Fruit fly (Drosophila melanogaster): ENCODE results near the gene TwdlZ.

TwdlZ gene

DNA sequence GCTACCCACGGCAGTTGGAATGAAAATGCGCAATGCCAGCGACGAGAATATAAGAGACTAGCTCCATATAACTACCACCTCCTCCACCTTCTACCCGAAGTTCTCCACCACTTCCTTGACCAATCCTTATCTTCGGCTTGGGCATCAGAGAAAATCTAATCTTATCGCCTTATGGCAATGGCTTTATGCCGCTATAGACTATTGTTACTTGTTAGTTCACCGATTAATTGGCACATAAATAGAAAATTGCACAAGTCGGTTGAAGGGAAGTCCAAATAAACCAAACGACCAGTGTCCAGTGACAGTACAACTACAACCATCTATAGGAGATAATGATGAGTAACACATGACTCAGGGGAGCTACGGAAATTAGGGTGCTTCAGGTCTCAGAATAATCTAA lies 36.0 kb upstream of the TwdlZ start, which contains the start of gene sphe:
Gene sphe (minus strand): TSS at position 32 of the 400 bp plus-strand sequence.
- TF ChIP-seq cic (GFP tag; optimal IDR thresholded peaks at IDR 0.05) = peak; percentile 41
- peak; percentile 5 for TF ChIP-seq Mnt (GFP tag; optimal IDR thresholded peaks at IDR 0.05)
- TF ChIP-seq CG12768 (GFP tag; optimal IDR thresholded peaks at IDR 0.05) = no peak
- TF ChIP-seq kay (GFP tag; ENCODE audit: borderline replicate concordance) = peak; percentile 69

DNA sequence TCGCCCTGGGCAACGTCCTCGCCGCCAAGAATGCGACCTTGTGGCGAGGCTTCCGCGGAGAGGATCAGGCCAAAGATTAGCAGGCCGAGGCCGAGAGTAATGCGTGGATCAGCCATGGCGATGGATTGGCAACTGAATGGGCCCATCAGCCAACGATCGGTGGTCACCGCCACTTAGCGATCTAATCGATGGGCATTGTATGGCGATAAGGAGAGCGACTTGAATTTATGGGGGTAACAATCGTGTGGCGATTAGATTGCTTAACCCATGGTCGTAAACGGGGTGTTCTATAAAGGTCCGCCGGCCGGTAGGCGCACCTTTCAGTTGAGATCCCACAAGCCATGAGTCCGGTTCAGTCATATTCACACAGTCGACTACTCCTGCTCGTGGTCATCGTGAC lies 34.2 kb upstream of the TwdlZ start, which contains the start of the genes CG9673 and CG4653:
Gene CG9673 (minus strand): TSS at position 138 of the 400 bp plus-strand sequence.
Gene CG4653 (plus strand): TSS at position 335 of the 400 bp plus-strand sequence.
- peak; percentile 23 for TF ChIP-seq cic (GFP tag; optimal IDR thresholded peaks at IDR 0.05)
- no peak for TF ChIP-seq CG12768 (GFP tag; optimal IDR thresholded peaks at IDR 0.05)
- peak; percentile 34 for TF ChIP-seq Mnt (GFP tag; optimal IDR thresholded peaks at IDR 0.05)
- TF ChIP-seq CG33017 (tag; optimal IDR thresholded peaks at IDR 0.05) = no peak

DNA sequence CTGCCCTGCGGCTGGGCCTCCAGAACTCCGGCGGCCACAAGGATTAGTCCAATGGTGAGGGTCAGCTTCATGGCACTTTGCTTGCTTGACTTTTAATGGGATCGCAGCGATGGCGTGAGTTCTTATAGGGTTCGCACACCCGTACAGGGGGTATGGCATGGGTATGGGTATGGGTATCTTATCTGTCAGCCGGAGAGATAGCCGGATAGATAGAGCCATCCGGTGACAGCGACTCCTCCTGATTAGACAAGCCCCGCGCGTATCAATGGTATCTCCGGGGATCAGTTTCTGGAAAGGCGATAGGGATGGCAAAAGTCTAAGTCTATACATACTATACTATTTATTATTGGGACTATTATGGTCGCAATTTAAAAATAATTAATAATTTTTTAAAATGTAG lies 31.2 kb upstream of the TwdlZ start, which contains the start of gene CG9672:
Gene CG9672 (minus strand): TSS at position 101 of the 400 bp plus-strand sequence.
- TF ChIP-seq pad (GFP tag; optimal IDR thresholded peaks at IDR 0.05) (no peak), Hr96 (GFP tag; optimal IDR thresholded peaks at IDR 0.05) (no peak), cic (GFP tag; optimal IDR thresholded peaks at IDR 0.05) (no peak), cnc (optimal IDR thresholded peaks at IDR 0.05) (no peak), CG14711 (tag; optimal IDR thresholded peaks at IDR 0.05) (no peak), tj (GFP tag; optimal IDR thresholded peaks at IDR 0.05) (no peak), CG33017 (tag; optimal IDR thresholded peaks at IDR 0.05) (no peak), toe (GFP tag; optimal IDR thresholded peaks at IDR 0.05) (no peak), Crg-1 (GFP tag; optimal IDR thresholded peaks at IDR 0.05) (no peak), CG7101 (tag; optimal IDR thresholded peaks at IDR 0.05) (no peak), CG12768 (GFP tag; optimal IDR thresholded peaks at IDR 0.05) (no peak), Mnt (GFP tag; optimal IDR thresholded peaks at IDR 0.05) (no peak), CG1620 (GFP tag; optimal IDR thresholded peaks at IDR 0.05) (no peak), CG5204 (GFP tag; optimal IDR thresholded peaks at IDR 0.05) (no peak), kay (GFP tag; ENCODE audit: borderline replicate concordance) (no peak), bab1 (GFP tag; optimal IDR thresholded peaks at IDR 0.05) (no peak), Clk (GFP tag; optimal IDR thresholded peaks at IDR 0.05) (no peak), ovo (GFP tag; optimal IDR thresholded peaks at IDR 0.05) (no peak), CG7045 (GFP tag; optimal IDR thresholded peaks at IDR 0.05) (no peak), CG11617 (GFP tag; optimal IDR thresholded peaks at IDR 0.05) (no peak)

DNA sequence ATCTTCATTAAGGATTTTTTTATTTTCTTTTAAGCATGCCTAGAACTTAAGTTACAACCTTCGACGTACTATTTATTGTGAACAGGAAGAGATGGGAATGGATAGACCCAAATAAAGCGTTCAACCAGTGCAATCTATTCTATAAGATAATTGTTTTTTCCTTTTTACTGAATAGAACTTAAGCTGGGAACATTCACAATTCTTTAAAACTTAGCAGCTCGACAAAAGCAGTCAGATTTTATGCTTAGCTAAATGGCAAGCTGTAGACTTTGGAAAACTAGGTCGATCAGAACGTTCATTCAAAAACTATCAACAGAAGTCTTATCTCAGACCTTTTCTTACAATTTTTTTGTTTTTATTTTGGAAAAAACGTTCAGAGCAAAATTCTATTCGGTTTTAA lies 27.0 kb upstream of the TwdlZ start, which contains the start of gene CG13008:
Gene CG13008 (plus strand): TSS at position 301 of the 400 bp plus-strand sequence.
- TF ChIP-seq cic (GFP tag; optimal IDR thresholded peaks at IDR 0.05) (no peak), CG11617 (GFP tag; optimal IDR thresholded peaks at IDR 0.05) (no peak), kay (GFP tag; ENCODE audit: borderline replicate concordance) (no peak), Clk (GFP tag; optimal IDR thresholded peaks at IDR 0.05) (no peak), pad (GFP tag; optimal IDR thresholded peaks at IDR 0.05) (no peak), CG5204 (GFP tag; optimal IDR thresholded peaks at IDR 0.05) (no peak), CG7101 (tag; optimal IDR thresholded peaks at IDR 0.05) (no peak), toe (GFP tag; optimal IDR thresholded peaks at IDR 0.05) (no peak), CG7045 (GFP tag; optimal IDR thresholded peaks at IDR 0.05) (no peak), Crg-1 (GFP tag; optimal IDR thresholded peaks at IDR 0.05) (no peak), ovo (GFP tag; optimal IDR thresholded peaks at IDR 0.05) (no peak), CG14711 (tag; optimal IDR thresholded peaks at IDR 0.05) (no peak)

DNA sequence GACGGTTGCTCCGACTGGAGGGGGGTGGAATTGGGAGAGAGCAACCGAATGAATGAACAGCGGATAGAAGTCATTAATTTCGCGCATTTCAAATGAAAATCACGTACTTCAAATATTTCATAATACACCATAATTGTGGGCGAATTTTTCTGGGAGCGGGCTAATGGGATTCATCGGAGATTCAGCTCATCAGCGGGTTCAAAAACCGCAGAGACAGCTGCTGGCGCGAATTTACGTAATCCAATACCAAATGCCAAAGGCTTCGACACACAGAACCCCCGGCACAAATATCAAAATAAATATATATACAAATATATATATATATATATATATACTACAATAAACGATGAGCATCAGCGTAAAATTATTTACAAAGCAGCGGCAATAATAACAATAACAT lies 21.3 kb upstream of the TwdlZ start:
- TF ChIP-seq CG11617 (GFP tag; optimal IDR thresholded peaks at IDR 0.05) = no peak
- no peak for TF ChIP-seq ovo (GFP tag; optimal IDR thresholded peaks at IDR 0.05)
- TF ChIP-seq CG7045 (GFP tag; optimal IDR thresholded peaks at IDR 0.05) = no peak
- TF ChIP-seq Crg-1 (GFP tag; optimal IDR thresholded peaks at IDR 0.05) = no peak
- TF ChIP-seq CG7101 (tag; optimal IDR thresholded peaks at IDR 0.05) = no peak
- TF ChIP-seq CG12768 (GFP tag; optimal IDR thresholded peaks at IDR 0.05) = no peak
- no peak for TF ChIP-seq cic (GFP tag; optimal IDR thresholded peaks at IDR 0.05)
- no peak for TF ChIP-seq toe (GFP tag; optimal IDR thresholded peaks at IDR 0.05)
- no peak for TF ChIP-seq CG5204 (GFP tag; optimal IDR thresholded peaks at IDR 0.05)
- no peak for TF ChIP-seq CG33017 (tag; optimal IDR thresholded peaks at IDR 0.05)
- no peak for TF ChIP-seq pad (GFP tag; optimal IDR thresholded peaks at IDR 0.05)
- no peak for TF ChIP-seq CG1620 (GFP tag; optimal IDR thresholded peaks at IDR 0.05)
- TF ChIP-seq Mnt (GFP tag; optimal IDR thresholded peaks at IDR 0.05) = no peak
- no peak for TF ChIP-seq tj (GFP tag; optimal IDR thresholded peaks at IDR 0.05)
- TF ChIP-seq kay (GFP tag; ENCODE audit: borderline replicate concordance) = no peak
- no peak for TF ChIP-seq CG14711 (tag; optimal IDR thresholded peaks at IDR 0.05)
- TF ChIP-seq Hr96 (GFP tag; optimal IDR thresholded peaks at IDR 0.05) = no peak
- TF ChIP-seq bab1 (GFP tag; optimal IDR thresholded peaks at IDR 0.05) = no peak
- TF ChIP-seq Clk (GFP tag; optimal IDR thresholded peaks at IDR 0.05) = no peak

DNA sequence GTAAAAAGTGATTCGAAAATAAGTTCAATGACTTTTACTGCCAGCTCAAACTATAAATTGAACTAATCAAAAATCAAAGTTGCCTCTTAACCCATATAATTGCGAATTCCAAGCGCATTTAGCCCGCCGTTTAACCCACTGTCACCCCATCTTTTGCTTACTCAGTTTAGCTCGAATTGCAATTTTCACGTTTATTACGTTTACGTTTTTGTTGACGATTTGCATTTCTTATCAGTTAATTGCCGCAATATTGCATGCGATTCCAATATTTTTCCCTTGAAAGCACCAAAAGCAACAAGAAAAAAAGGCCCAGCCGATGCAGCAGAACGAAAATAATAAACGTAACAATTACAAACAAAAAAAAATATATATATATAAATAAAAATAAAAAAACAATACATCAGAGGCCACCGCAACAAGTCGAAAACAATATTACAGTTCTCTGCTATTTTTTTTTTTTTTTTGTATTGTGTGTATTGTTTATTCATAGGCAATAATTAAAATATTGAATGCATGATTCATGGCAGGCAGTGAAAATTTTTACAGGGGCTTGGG lies 19.7 kb upstream of the TwdlZ start:
- TF ChIP-seq tj (GFP tag; optimal IDR thresholded peaks at IDR 0.05) (peak; percentile 98), cic (GFP tag; optimal IDR thresholded peaks at IDR 0.05) (peak; percentile 37), Clk (GFP tag; optimal IDR thresholded peaks at IDR 0.05) (no peak), Mnt (GFP tag; optimal IDR thresholded peaks at IDR 0.05) (no peak), CG33017 (tag; optimal IDR thresholded peaks at IDR 0.05) (peak; percentile 5), pad (GFP tag; optimal IDR thresholded peaks at IDR 0.05) (no peak), cnc (optimal IDR thresholded peaks at IDR 0.05) (no peak), ovo (GFP tag; optimal IDR thresholded peaks at IDR 0.05) (no peak), CG7045 (GFP tag; optimal IDR thresholded peaks at IDR 0.05) (no peak)
